Fruit fly (Drosophila melanogaster) whole organism, pupa: ENCODE results near the gene CG6013.

Experiments
- CG10348 ChIP-seq: fragments of 200-800 bp; sonication (Bioruptor generic); IDR thresholded peaks from 2 replicates; pipeline ENCODE4 v1.3.6; 2022; ENCODE audit warnings: missing biosample characterization, missing genetic modification characterization
- CG14655 ChIP-seq: fragments of 200-800 bp; sonication (Bioruptor generic); optimal IDR thresholded peaks from 3 replicates; lab custom pipeline; 2017; ENCODE audit warnings: mild to moderate bottlenecking, missing biosample characterization, missing genetic modification reagents, missing genetic modification characterization
- CG8159 ChIP-seq: fragments of 200-800 bp; sonication (Bioruptor generic); optimal IDR thresholded peaks from 3 replicates; lab custom pipeline; 2018; ENCODE audit warnings: missing biosample characterization, mild to moderate bottlenecking, missing genetic modification characterization, moderate library complexity
- EcR ChIP-seq: fragments of 200-800 bp; sonication (Bioruptor generic); optimal IDR thresholded peaks from 3 replicates; lab custom pipeline; 2019; ENCODE audit warnings: missing biosample characterization, missing genetic modification characterization, mild to moderate bottlenecking, moderate library complexity, missing genetic modification reagents

- TF ChIP-seq CG14655 (no peak), CG8159 (tag; lab: Kevin White, UChicago) (no peak), EcR (GFP tag; lab: Kevin White, UChicago) (peak; percentile 32), CG10348 (no peak)
Measured at dm6 chr3R:19056884-19057283, 25.6 kb downstream of the CG6013 start.
